Fruit fly (Drosophila melanogaster): Measurements from ENCODE around the gene ND-B8.

DNA sequence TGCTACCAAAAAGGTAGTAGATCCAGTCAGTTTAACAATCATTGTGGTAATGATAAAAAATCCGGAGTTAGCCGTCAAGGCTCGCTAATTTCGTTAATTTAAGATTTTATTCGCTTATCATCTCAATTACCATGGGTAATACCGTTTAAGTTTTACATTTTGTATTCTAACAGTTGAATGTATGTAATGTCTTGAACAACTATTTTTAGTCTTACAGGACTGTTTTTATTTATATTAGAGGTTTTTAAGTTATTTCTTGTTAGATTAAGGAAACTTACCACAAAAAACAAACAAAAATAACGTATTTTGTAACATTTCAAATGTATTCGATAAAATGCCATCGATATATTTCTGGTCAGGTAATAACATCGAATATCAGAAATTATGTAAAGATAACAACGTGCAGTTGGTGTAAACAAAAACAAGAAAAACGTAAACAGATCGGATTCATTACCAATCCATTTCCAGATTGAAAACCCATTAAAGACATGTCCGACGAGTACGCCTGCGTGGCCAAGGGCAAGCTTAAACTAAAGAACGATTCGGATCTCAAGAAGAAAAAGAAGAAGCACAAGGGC is 12.3 kb upstream of the ND-B8 start, which contains the start of the genes Sfp24F and CG15432:
- TF ChIP-seq psq (GFP tag; optimal IDR thresholded peaks at IDR 0.05) (no peak), CG2889 (GFP tag; IDR thresholded peaks at IDR 0.05) (no peak), Ada2b (GFP tag; IDR thresholded peaks at IDR 0.05) (no peak), CG9817 (tag; optimal IDR thresholded peaks at IDR 0.05) (no peak), D19B (GFP tag; optimal IDR thresholded peaks at IDR 0.05) (no peak), CG10543 (GFP tag; optimal IDR thresholded peaks at IDR 0.05) (no peak), CG1832 (GFP tag; optimal IDR thresholded peaks at IDR 0.05) (no peak), sug (tag; optimal IDR thresholded peaks at IDR 0.05) (no peak), Doc2 (GFP tag; IDR thresholded peaks at IDR 0.05) (no peak), lab (GFP tag; optimal IDR thresholded peaks at IDR 0.05) (no peak), CG1647 (GFP tag; optimal IDR thresholded peaks at IDR 0.05) (no peak)
